Worm (Caenorhabditis elegans) whole organism, L1 larva: ENCODE measurements around the gene K03H1.13.

ENCODE experiments used
- C04F5.9 ChIP-seq: sonication (generic microtip); optimal IDR thresholded peaks from 2 replicates; lab custom pipeline; 2016; ENCODE audit warnings: missing genetic modification characterization, missing compliant biosample characterization
- F16B12.6 ChIP-seq: fragments of 150-350 bp; optimal IDR thresholded peaks from 2 replicates; lab custom pipeline; 2014; ENCODE audit warnings: missing biosample characterization, missing genetic modification characterization
- Y116A8C.19 ChIP-seq: sonication (generic microtip); optimal IDR thresholded peaks from 2 replicates; lab custom pipeline; 2016; ENCODE audit warnings: missing compliant biosample characterization, missing genetic modification characterization, borderline replicate concordance
- aha-1 ChIP-seq: fragments of 150-350 bp; optimal IDR thresholded peaks from 2 replicates; lab custom pipeline; 2014; ENCODE audit warnings: missing biosample characterization, missing genetic modification characterization
- alr-1 ChIP-seq: fragments of 200-800 bp; sonication (Bioruptor generic); optimal IDR thresholded peaks from 2 replicates; lab custom pipeline; 2018; ENCODE audit warnings: borderline replicate concordance, mild to moderate bottlenecking, missing genetic modification characterization, missing compliant biosample characterization
- blmp-1 ChIP-seq: fragments of 150-350 bp; optimal IDR thresholded peaks from 2 replicates; lab custom pipeline; 2014; ENCODE audit warnings: missing biosample characterization, missing genetic modification characterization
- ceh-8 ChIP-seq: fragments of 200-800 bp; sonication (Bioruptor generic); optimal IDR thresholded peaks from 2 replicates; lab custom pipeline; 2018; ENCODE audit warnings: mild to moderate bottlenecking, missing genetic modification characterization, moderate library complexity, missing compliant biosample characterization
- ces-1 ChIP-seq: fragments of 150-350 bp; optimal IDR thresholded peaks from 2 replicates; lab custom pipeline; 2014; ENCODE audit warnings: missing biosample characterization, missing genetic modification reagents, missing genetic modification characterization
- dpl-1 ChIP-seq, 3 experiments: fragments of 150-350 bp in 2 of 3; sonication (generic microtip) in 1 of 3; optimal IDR thresholded peaks; 2 replicates each; lab custom pipeline; 2014 to 2017; ENCODE audit warnings: missing biosample characterization in 3 of 3, missing genetic modification characterization in 3 of 3, missing genetic modification reagents in 3 of 3
- egl-13 ChIP-seq: sonication (generic microtip); optimal IDR thresholded peaks from 2 replicates; lab custom pipeline; 2016; ENCODE audit warnings: missing genotype, missing genetic modification reagents, missing genetic modification characterization, missing compliant biosample characterization
- egl-27 ChIP-seq, 2 experiments: fragments of 150-350 bp in 1 of 2; sonication (generic microtip); optimal IDR thresholded peaks; 3 replicates each; lab custom pipeline; 2017 to 2018; ENCODE audit warnings: missing biosample characterization in 2 of 2, missing genetic modification characterization in 2 of 2, missing genetic modification reagents in 2 of 2
- elt-3 ChIP-seq, 6 experiments: fragments of 150-350 bp in 1 of 6; sonication (generic microtip); optimal IDR thresholded peaks; 2 replicates each; lab custom pipeline; 2017 to 2018; ENCODE audit warnings: missing biosample characterization in 6 of 6, missing genetic modification characterization in 6 of 6, inconsistent platforms in 1 of 6
- ets-5 ChIP-seq: fragments of 200-800 bp; sonication (Bioruptor generic); IDR thresholded peaks from 2 replicates; pipeline ENCODE4 v1.3.6; 2022; ENCODE audit warnings: missing genetic modification characterization, missing compliant biosample characterization
- fkh-4 ChIP-seq: sonication (generic microtip); optimal IDR thresholded peaks from 2 replicates; lab custom pipeline; 2016; ENCODE audit warnings: missing compliant biosample characterization, missing genetic modification characterization, borderline replicate concordance
- grh-1 ChIP-seq: fragments of 200-800 bp; sonication (Bioruptor generic); IDR thresholded peaks from 2 replicates; pipeline ENCODE4 v1.3.6; 2022; ENCODE audit warnings: missing genetic modification reagents, missing genetic modification characterization, missing compliant biosample characterization
- hlh-17 ChIP-seq: fragments of 200-800 bp; sonication (Bioruptor generic); optimal IDR thresholded peaks from 2 replicates; lab custom pipeline; 2018; ENCODE audit warnings: missing genetic modification characterization, mild to moderate bottlenecking, missing compliant biosample characterization, moderate library complexity, borderline replicate concordance
- hlh-4 ChIP-seq: sonication (generic microtip); optimal IDR thresholded peaks from 2 replicates; lab custom pipeline; 2016; ENCODE audit warnings: mild to moderate bottlenecking, missing genetic modification characterization, missing compliant biosample characterization
- irx-1 ChIP-seq: sonication (generic microtip); optimal IDR thresholded peaks from 2 replicates; lab custom pipeline; 2016; ENCODE audit warnings: missing genetic modification characterization, missing compliant biosample characterization
- isw-1 ChIP-seq: fragments of 200-800 bp; sonication (Bioruptor generic); IDR thresholded peaks from 2 replicates; pipeline ENCODE4 v1.3.6; 2022; ENCODE audit warnings: missing genetic modification characterization, missing compliant biosample characterization
- lin-13 ChIP-seq: fragments of 150-350 bp; optimal IDR thresholded peaks from 2 replicates; lab custom pipeline; 2014; ENCODE audit warnings: missing biosample characterization, missing genetic modification reagents, missing genetic modification characterization
- lin-14 ChIP-seq: fragments of 200-800 bp; sonication (Bioruptor generic); optimal IDR thresholded peaks from 2 replicates; lab custom pipeline; 2018; ENCODE audit warnings: mild to moderate bottlenecking, missing genetic modification characterization, moderate library complexity, missing compliant biosample characterization
- lin-35 ChIP-seq, 2 experiments: fragments of 150-350 bp; optimal IDR thresholded peaks; 2 replicates each; lab custom pipeline; 2014; ENCODE audit warnings: missing biosample characterization in 2 of 2, missing genetic modification characterization in 2 of 2, missing genetic modification reagents in 2 of 2
- lir-3 ChIP-seq: sonication (generic microtip); optimal IDR thresholded peaks from 2 replicates; lab custom pipeline; 2016; ENCODE audit warnings: mild to moderate bottlenecking, missing genetic modification characterization, moderate library complexity, missing compliant biosample characterization; ENCODE audit not compliant: poor library complexity
- mdl-1 ChIP-seq, 2 experiments: fragments of 150-350 bp; optimal IDR thresholded peaks; 2 replicates each; lab custom pipeline; 2014 to 2017; ENCODE audit warnings: missing biosample characterization in 2 of 2, missing genetic modification characterization in 2 of 2, inconsistent platforms in 1 of 2
- nhr-11 ChIP-seq: fragments of 150-350 bp; optimal IDR thresholded peaks from 2 replicates; lab custom pipeline; 2014; ENCODE audit warnings: missing biosample characterization, missing genetic modification characterization
- nhr-12 ChIP-seq: sonication (generic microtip); optimal IDR thresholded peaks from 2 replicates; lab custom pipeline; 2017; ENCODE audit warnings: missing biosample characterization, missing genetic modification characterization
- nhr-19 ChIP-seq: fragments of 200-800 bp; sonication (Bioruptor generic); conservative IDR thresholded peaks from 2 replicates; pipeline ENCODE4 v1.3.6; 2022; ENCODE audit warnings: missing genetic modification characterization, missing compliant biosample characterization
- nhr-84 ChIP-seq: sonication (generic microtip); optimal IDR thresholded peaks from 2 replicates; lab custom pipeline; 2017; ENCODE audit warnings: missing biosample characterization, missing genetic modification characterization
- pqm-1 ChIP-seq: sonication (generic microtip); optimal IDR thresholded peaks from 3 replicates; lab custom pipeline; 2017; ENCODE audit warnings: missing biosample characterization, missing genetic modification characterization
- snpc-4 ChIP-seq: fragments of 150-350 bp; optimal IDR thresholded peaks from 2 replicates; lab custom pipeline; 2014; ENCODE audit warnings: missing biosample characterization, missing genetic modification characterization
- snu-23 ChIP-seq: sonication (generic microtip); optimal IDR thresholded peaks from 2 replicates; lab custom pipeline; 2016; ENCODE audit warnings: missing genetic modification characterization, missing compliant biosample characterization
- sox-4 ChIP-seq: sonication (generic microtip); optimal IDR thresholded peaks from 2 replicates; lab custom pipeline; 2016; ENCODE audit warnings: missing genetic modification characterization, missing compliant biosample characterization
- swsn-7 ChIP-seq: sonication (generic microtip); optimal IDR thresholded peaks from 2 replicates; lab custom pipeline; 2016; ENCODE audit warnings: missing genetic modification characterization, missing compliant biosample characterization
- tbx-2 ChIP-seq: sonication (generic microtip); optimal IDR thresholded peaks from 2 replicates; lab custom pipeline; 2016; ENCODE audit warnings: missing genetic modification characterization, missing compliant biosample characterization
- tlp-1 ChIP-seq: fragments of 150-350 bp; optimal IDR thresholded peaks from 2 replicates; lab custom pipeline; 2014; ENCODE audit warnings: missing biosample characterization, missing genetic modification characterization
- unc-86 ChIP-seq: sonication (generic microtip); optimal IDR thresholded peaks from 2 replicates; lab custom pipeline; 2016; ENCODE audit warnings: missing genetic modification characterization, missing compliant biosample characterization
- xbp-1 ChIP-seq: sonication (generic microtip); optimal IDR thresholded peaks from 2 replicates; lab custom pipeline; 2016; ENCODE audit warnings: missing genetic modification characterization, missing compliant biosample characterization
- ztf-11 ChIP-seq, 2 experiments: sonication (generic microtip); optimal IDR thresholded peaks; 2 replicates each; lab custom pipeline; 2016 to 2017; ENCODE audit warnings: missing genetic modification characterization in 2 of 2, missing biosample characterization in 1 of 2, missing compliant biosample characterization in 1 of 2

K03H1.13 gene

DNA sequence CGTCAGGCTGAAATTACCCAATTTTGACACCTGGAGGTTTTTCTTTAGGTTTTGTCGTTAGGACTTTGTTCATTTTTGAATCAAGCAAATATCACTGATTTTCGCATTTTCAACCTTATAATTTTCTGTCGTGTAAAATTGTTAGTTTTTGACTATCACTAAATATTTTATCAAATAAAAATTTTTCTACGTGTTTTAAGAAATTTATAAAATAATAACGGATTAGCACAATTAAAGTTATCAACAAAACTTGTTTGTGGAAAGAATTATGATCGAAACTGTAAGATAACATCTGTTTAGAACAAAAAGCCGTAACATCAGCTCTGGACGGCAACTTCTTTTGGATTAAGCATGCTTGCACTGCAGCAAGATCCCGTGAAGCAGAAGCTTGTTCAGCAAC lies 27.3 kb downstream of the K03H1.13 start, which contains the start of gene cbp-2:
TSS of gene cbp-2 (plus strand) at position 301 of the 400 bp plus-strand sequence.
- TF ChIP-seq nhr-12 (tag; lab: Kevin White, UChicago) (no peak), dpl-1 (GFP tag; optimal IDR thresholded peaks at IDR 0.05; lab: Kevin White, UChicago) (no peak), blmp-1 (tag; lab: Kevin White, UChicago) (no peak), ets-5 (no peak), ces-1 (no peak), aha-1 (tag; lab: Kevin White, UChicago) (no peak), alr-1 (tag; lab: Kevin White, UChicago) (no peak), pqm-1 (tag; lab: Kevin White, UChicago) (no peak), nhr-84 (tag; lab: Kevin White, UChicago) (no peak), fkh-4 (tag; lab: Kevin White, UChicago) (no peak), xbp-1 (tag; lab: Kevin White, UChicago) (no peak), egl-27 (tag; optimal IDR thresholded peaks at IDR 0.05; lab: Kevin White, UChicago) (no peak), nhr-19 (GFP tag; lab: Robert Waterston, UW) (no peak), ceh-8 (GFP tag; lab: Kevin White, UChicago) (no peak), lir-3 (tag; lab: Kevin White, UChicago) (no peak), isw-1 (GFP tag; lab: Robert Waterston, UW) (no peak), snu-23 (GFP tag; lab: Kevin White, UChicago) (no peak), tbx-2 (tag; lab: Kevin White, UChicago) (no peak), ztf-11 (tag; optimal IDR thresholded peaks at IDR 0.05; lab: Kevin White, UChicago) (no peak), unc-86 (tag; lab: Kevin White, UChicago) (no peak)

- TF ChIP-seq hlh-17 = no peak
- TF ChIP-seq lin-13 (GFP tag; lab: Kevin White, UChicago) = no peak
- TF ChIP-seq snpc-4 (tag; lab: Kevin White, UChicago) = no peak
- no peak for TF ChIP-seq mdl-1 (tag; optimal IDR thresholded peaks at IDR 0.05; lab: Kevin White, UChicago)
- TF ChIP-seq grh-1 (GFP tag; lab: Robert Waterston, UW) = no peak
- TF ChIP-seq irx-1 = no peak
Observed at ce11 chrIII:9922310-9922709, 27.8 kb downstream of the K03H1.13 start.

DNA sequence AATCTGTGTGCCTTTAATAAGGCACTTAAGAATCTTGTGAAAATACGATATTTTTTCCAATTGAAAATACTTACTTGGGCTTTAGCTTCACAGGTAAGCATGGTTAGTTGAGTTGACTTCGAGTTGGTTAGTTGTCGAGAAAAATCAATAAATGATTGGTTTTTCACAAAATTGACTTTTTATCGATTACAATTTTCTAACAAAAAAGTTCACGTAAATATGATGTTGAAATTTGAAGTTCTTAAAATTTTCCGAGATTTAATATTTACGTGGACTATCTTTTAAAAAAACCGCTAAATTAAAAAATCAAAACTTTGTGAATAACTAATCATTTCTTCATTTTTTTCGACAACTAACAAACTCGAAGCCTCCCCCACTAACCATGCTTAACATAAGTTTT lies 29.4 kb downstream of the K03H1.13 start, which contains the start of gene F40F12.3:
TSS of gene F40F12.3 (minus strand) at position 101 of the 400 bp plus-strand sequence.
- TF ChIP-seq tlp-1 = no peak
- TF ChIP-seq C04F5.9 = no peak
- no peak for TF ChIP-seq mdl-1 (tag; optimal IDR thresholded peaks at IDR 0.05; lab: Kevin White, UChicago)
- no peak for TF ChIP-seq egl-13
- TF ChIP-seq ets-5 = no peak
- no peak for TF ChIP-seq Y116A8C.19 (tag; lab: Kevin White, UChicago)
- TF ChIP-seq lin-35 (GFP tag; optimal IDR thresholded peaks at IDR 0.05; lab: Kevin White, UChicago) = no peak
- TF ChIP-seq F16B12.6 (tag; lab: Kevin White, UChicago) = no peak
- TF ChIP-seq unc-86 (tag; lab: Kevin White, UChicago) = no peak
- no peak for TF ChIP-seq hlh-4 (tag; lab: Kevin White, UChicago)
- no peak for TF ChIP-seq lin-14
- no peak for TF ChIP-seq swsn-7 (tag; lab: Kevin White, UChicago)
- TF ChIP-seq nhr-11 (tag; lab: Kevin White, UChicago) = no peak
- TF ChIP-seq elt-3 (tag; optimal IDR thresholded peaks at IDR 0.05; lab: Kevin White, UChicago) = no peak
- TF ChIP-seq sox-4 (tag; lab: Kevin White, UChicago) = no peak
- TF ChIP-seq lir-3 (tag; lab: Kevin White, UChicago) = no peak
